Worm (Caenorhabditis elegans) whole organism, midembryonic: ENCODE results near the gene F45E1.4.
A peak's percentile ranks its signal among the peaks of the same experiment; 100 is the strongest.

Experiments
- T22C8.4 ChIP-seq: fragments of 200-800 bp; sonication (Bioruptor generic); IDR thresholded peaks from 2 replicates; pipeline ENCODE4 v1.3.6; 2022; ENCODE audit warnings: missing genetic modification characterization, missing compliant biosample characterization
- cog-1 ChIP-seq: sonication (generic microtip); optimal IDR thresholded peaks from 2 replicates; lab custom pipeline; 2016; ENCODE audit warnings: missing genetic modification characterization, missing compliant biosample characterization
- flt-1 ChIP-seq: fragments of 200-800 bp; sonication (Bioruptor generic); IDR thresholded peaks from 2 replicates; pipeline ENCODE4 v1.3.6; 2022; ENCODE audit warnings: missing genetic modification characterization, missing compliant biosample characterization
- klf-2 ChIP-seq: fragments of 200-800 bp; sonication (Bioruptor generic); conservative IDR thresholded peaks from 2 replicates; pipeline ENCODE4 v1.3.6; 2022; ENCODE audit warnings: missing genetic modification reagents, missing genetic modification characterization, missing compliant biosample characterization
- med-1 ChIP-seq: sonication (generic microtip); optimal IDR thresholded peaks from 2 replicates; lab custom pipeline; 2017; ENCODE audit warnings: missing genetic modification characterization, mild to moderate bottlenecking, missing compliant biosample characterization, antibody characterized with exemption, missing genetic modification reagents; ENCODE audit not compliant: insufficient read depth
- ref-1 ChIP-seq: fragments of 200-800 bp; sonication (Bioruptor generic); conservative IDR thresholded peaks from 2 replicates; pipeline ENCODE4 v1.3.6; 2022; ENCODE audit warnings: missing genetic modification reagents, missing genetic modification characterization, missing compliant biosample characterization
- tab-1 ChIP-seq: fragments of 200-800 bp; sonication (Bioruptor generic); IDR thresholded peaks from 2 replicates; pipeline ENCODE4 v1.3.6; 2022; ENCODE audit warnings: missing genetic modification characterization, missing compliant biosample characterization
- ztf-23 ChIP-seq: fragments of 200-800 bp; sonication (Bioruptor generic); IDR thresholded peaks from 2 replicates; pipeline ENCODE4 v1.3.6; 2022; ENCODE audit warnings: missing genetic modification reagents, missing genetic modification characterization, missing compliant biosample characterization
- ztf-29 ChIP-seq: fragments of 200-800 bp; sonication (Bioruptor generic); IDR thresholded peaks from 2 replicates; pipeline ENCODE4 v1.3.6; 2022; ENCODE audit warnings: missing genetic modification reagents, missing genetic modification characterization, missing compliant biosample characterization

F45E1.4 gene

DNA sequence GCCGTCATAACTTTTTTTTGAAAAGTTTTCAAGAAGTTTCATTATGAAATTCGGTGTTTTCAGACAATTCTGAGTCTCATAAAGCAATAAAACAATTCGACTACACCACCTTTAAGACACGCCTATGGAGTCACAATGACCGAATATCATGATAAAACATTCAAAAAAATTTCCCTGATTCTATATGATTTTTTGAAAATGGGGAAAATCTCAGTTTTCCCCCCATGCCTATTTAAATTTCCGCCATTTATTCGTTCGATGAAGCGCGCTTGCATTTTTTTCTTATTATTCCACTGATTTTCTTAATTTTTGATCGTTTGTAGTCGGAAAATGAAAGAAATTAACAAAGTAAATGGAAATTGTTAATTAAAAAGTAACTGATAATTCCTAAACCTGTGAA, 41.7 kb downstream of the F45E1.4 start:
- no peak for TF ChIP-seq klf-2 (GFP tag; lab: Robert Waterston, UW)
- TF ChIP-seq ref-1 (GFP tag; lab: Robert Waterston, UW): no peak
- TF ChIP-seq ztf-23: no peak
- TF ChIP-seq tab-1 (GFP tag; lab: Robert Waterston, UW): no peak
- TF ChIP-seq flt-1 (GFP tag; lab: Robert Waterston, UW): no peak
- no peak for TF ChIP-seq med-1
- TF ChIP-seq T22C8.4 (GFP tag; lab: Robert Waterston, UW): no peak
- no peak for TF ChIP-seq cog-1
- no peak for TF ChIP-seq ztf-29 (GFP tag; lab: Robert Waterston, UW)

DNA sequence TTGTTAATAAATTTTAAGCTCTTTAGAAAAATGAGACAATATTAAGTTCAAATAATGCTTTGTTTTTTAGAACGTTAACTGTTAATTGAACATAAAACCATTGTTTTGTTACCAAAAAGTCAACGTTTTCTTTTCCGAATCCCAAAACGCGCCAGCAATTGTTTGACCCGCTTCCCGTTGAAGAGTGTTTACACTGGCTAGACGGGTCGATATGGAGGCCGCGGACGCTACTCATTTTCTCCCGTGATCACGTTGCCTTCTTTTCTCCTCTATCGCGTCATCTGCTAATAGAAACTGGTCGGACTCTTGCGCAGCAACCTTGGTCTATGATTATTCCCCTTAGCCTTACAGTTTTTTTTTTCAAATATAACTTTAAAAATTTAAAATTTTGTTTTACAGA, 43.3 kb downstream of the F45E1.4 start, which contains the start of gene C34D10.1:
C34D10.1 (plus strand) TSS at position 400 of the 400 bp plus-strand sequence.
- 0 out of 2 replicates have a peak, but pooled peaks have one; percentile 38 for TF ChIP-seq T22C8.4 (GFP tag; lab: Robert Waterston, UW)
- TF ChIP-seq flt-1 (GFP tag; lab: Robert Waterston, UW): 0 out of 2 replicates have a peak, but pooled peaks have one; percentile 63
- peak; percentile 22 for TF ChIP-seq cog-1
- no peak for TF ChIP-seq ztf-29 (GFP tag; lab: Robert Waterston, UW)
- no peak for TF ChIP-seq ztf-23

DNA sequence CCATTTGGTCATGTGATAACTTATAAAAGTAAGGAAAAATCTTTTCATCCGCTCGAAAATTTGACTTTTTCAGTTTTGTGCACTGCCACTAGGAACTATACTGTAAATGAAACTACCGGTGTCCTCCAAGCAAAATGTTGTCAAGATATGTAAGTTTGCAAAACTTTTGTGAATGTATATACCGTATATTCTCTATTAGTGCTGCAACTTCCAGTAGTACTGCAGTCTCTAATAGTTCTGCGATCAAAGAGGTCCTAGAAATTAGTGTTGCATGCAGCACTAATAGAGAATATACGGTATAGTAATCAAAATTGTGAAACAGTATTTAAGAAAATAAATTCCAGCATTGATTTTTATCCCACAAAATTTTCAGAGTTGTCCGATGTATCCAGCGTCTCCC, 44.3 kb downstream of the F45E1.4 start:
- TF ChIP-seq cog-1: no peak
- TF ChIP-seq ztf-23: no peak
- no peak for TF ChIP-seq flt-1 (GFP tag; lab: Robert Waterston, UW)
- TF ChIP-seq ref-1 (GFP tag; lab: Robert Waterston, UW): no peak
- no peak for TF ChIP-seq med-1
- TF ChIP-seq T22C8.4 (GFP tag; lab: Robert Waterston, UW): no peak
- no peak for TF ChIP-seq tab-1 (GFP tag; lab: Robert Waterston, UW)
- no peak for TF ChIP-seq ztf-29 (GFP tag; lab: Robert Waterston, UW)
- TF ChIP-seq klf-2 (GFP tag; lab: Robert Waterston, UW): no peak

DNA sequence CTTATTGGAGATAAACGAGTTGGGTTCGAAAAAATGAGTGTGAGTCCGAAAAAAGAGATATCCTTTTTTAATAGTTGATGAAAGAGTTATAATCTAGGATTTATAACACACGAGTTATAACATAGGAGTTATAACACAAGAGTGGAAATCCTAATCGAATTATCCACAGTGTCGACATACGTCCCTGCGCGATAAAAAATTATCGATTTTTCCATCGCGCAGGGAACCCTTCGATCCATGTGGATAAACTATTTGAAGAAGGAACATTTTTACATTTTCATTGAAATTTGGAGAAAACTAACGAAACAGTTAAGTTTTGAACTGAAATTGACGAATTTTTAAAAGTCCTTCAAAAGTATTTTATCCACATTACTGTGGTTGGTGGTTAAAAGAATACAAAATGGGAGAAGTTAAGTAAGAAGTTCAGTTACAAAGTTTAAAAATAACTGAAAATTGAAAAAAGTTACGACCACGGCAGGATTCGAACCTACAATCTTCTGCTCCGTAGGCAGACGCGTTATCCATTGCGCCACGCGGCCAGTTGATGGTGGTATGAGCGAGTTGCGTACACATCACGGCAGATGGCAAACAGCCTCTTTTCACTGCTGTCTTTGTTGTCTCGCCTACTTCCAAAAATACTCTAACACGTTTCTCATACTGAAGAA, 50.6 kb downstream of the F45E1.4 start:
- TF ChIP-seq ref-1 (GFP tag; lab: Robert Waterston, UW): 0 out of 2 replicates have a peak, but pooled peaks have one; percentile 26
- peak; percentile 80 for TF ChIP-seq flt-1 (GFP tag; lab: Robert Waterston, UW)
- no peak for TF ChIP-seq klf-2 (GFP tag; lab: Robert Waterston, UW)
- TF ChIP-seq med-1: no peak
- peak; percentile 100 for TF ChIP-seq T22C8.4 (GFP tag; lab: Robert Waterston, UW)
- TF ChIP-seq ztf-23: peak; percentile 75
- no peak for TF ChIP-seq ztf-29 (GFP tag; lab: Robert Waterston, UW)
- peak; percentile 97 for TF ChIP-seq cog-1
- TF ChIP-seq tab-1 (GFP tag; lab: Robert Waterston, UW): peak; percentile 69

DNA sequence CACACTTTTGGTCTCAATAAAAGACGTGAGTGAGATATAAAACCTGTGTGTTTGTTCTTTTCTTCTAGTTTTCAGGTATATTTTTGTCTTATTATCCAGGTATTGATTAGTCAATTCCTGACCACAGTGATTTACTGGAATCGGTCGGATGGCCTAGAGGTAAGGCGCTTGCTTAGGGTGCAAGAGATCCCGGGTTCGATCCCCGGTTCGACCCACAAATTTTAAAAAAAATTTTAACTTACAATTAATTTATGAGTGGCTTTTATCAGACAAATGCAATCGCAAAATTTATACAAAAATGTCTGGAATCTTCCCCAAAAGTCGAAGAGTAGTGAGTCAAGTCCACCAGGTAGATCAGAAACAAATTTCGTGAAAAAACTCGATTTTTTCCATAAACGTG, 51.6 kb downstream of the F45E1.4 start:
- TF ChIP-seq cog-1 (no peak), tab-1 (GFP tag; lab: Robert Waterston, UW) (no peak), klf-2 (GFP tag; lab: Robert Waterston, UW) (no peak), T22C8.4 (GFP tag; lab: Robert Waterston, UW) (no peak), ztf-29 (GFP tag; lab: Robert Waterston, UW) (no peak), med-1 (no peak), flt-1 (GFP tag; lab: Robert Waterston, UW) (no peak), ref-1 (GFP tag; lab: Robert Waterston, UW) (no peak), ztf-23 (no peak)
